Worm (Caenorhabditis elegans): Measurements from ENCODE around the gene T13F3.6.

The T13F3.6 gene

DNA sequence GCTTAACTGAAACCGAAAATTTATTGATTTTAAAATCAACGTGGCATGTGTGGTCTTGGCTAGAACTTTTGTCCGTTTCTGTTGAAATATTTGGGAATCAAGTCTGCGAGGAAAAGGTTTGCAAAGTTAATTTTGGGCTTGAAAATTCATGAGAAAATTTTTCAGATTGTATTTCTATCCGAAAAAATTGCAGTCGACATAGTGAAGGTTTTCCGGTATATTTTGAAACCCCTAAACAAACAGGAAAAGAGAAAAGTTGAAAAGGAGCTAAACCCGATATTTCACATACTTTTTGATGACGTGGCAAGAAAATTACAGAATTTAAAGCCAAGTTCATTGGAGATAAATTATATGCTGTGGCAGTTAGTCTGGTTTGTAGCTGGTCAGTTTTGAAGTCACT is 11.3 kb downstream of the T13F3.6 start, which contains the start of gene nhr-127:
nhr-127 (plus strand) TSS at position 301 of the 400 bp plus-strand sequence.
- TF ChIP-seq med-1 (GFP tag; optimal IDR thresholded peaks at IDR 0.05; ENCODE audit: insufficient read depth) (no peak), flt-1 (GFP tag; IDR thresholded peaks at IDR 0.05) (no peak), klf-2 (GFP tag; conservative IDR thresholded peaks at IDR 0.05) (no peak), ztf-29 (GFP tag; IDR thresholded peaks at IDR 0.05) (no peak), T22C8.4 (GFP tag; IDR thresholded peaks at IDR 0.05) (no peak), ref-1 (GFP tag; conservative IDR thresholded peaks at IDR 0.05) (no peak), ztf-23 (GFP tag; IDR thresholded peaks at IDR 0.05) (no peak), cog-1 (tag; optimal IDR thresholded peaks at IDR 0.05) (no peak), tab-1 (GFP tag; IDR thresholded peaks at IDR 0.05) (no peak)

DNA sequence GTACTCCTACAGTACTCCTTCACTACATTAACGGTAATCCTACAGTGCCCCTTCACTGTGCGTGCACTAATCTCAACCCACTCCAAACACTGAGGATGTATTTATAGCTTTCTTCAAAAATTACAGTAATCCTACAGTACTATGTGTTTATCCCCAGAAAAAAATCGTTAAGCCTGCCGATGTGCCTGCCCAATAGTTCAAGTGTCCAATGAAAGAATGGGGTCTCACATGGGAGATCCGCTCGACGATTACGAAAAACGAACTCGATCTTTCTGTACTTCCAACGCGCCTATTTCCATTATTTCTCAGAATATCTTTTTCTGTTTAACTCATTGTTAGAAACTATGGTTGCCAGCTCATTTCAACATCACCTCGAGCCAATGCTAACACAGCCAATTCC is 12.9 kb downstream of the T13F3.6 start, which contains the start of gene nhr-218:
nhr-218 (plus strand) TSS at position 301 of the 400 bp plus-strand sequence.
- no peak for TF ChIP-seq klf-2 (GFP tag; conservative IDR thresholded peaks at IDR 0.05)
- TF ChIP-seq T22C8.4 (GFP tag; IDR thresholded peaks at IDR 0.05): no peak
- no peak for TF ChIP-seq flt-1 (GFP tag; IDR thresholded peaks at IDR 0.05)
- no peak for TF ChIP-seq ztf-29 (GFP tag; IDR thresholded peaks at IDR 0.05)
- TF ChIP-seq ref-1 (GFP tag; conservative IDR thresholded peaks at IDR 0.05): no peak
- TF ChIP-seq cog-1 (tag; optimal IDR thresholded peaks at IDR 0.05): no peak
- no peak for TF ChIP-seq med-1 (GFP tag; optimal IDR thresholded peaks at IDR 0.05; ENCODE audit: insufficient read depth)
- TF ChIP-seq tab-1 (GFP tag; IDR thresholded peaks at IDR 0.05): no peak
- no peak for TF ChIP-seq ztf-23 (GFP tag; IDR thresholded peaks at IDR 0.05)

DNA sequence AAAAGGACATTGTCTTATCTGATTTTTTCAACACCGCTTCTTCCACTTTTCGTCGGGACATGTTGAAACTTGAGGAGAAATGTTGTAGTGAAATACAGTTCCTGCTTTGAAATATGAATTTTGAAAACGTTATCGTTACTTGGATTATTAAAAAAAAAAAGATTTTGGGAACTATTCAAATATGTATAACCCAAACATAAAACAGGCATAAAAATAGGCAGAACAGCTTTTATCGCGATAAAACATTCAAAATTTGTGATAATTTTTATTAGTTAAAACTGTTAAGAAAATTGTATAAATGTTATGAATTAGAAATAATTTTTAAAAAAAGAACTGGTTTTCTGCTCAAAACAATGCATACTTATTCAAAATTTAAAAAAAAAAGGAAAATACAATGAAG is 14.6 kb downstream of the T13F3.6 start, which contains the start of gene bgnt-1.3:
bgnt-1.3 (minus strand) TSS at position 101 of the 400 bp plus-strand sequence.
- TF ChIP-seq cog-1 (tag; optimal IDR thresholded peaks at IDR 0.05) (no peak), ztf-29 (GFP tag; IDR thresholded peaks at IDR 0.05) (no peak), ztf-23 (GFP tag; IDR thresholded peaks at IDR 0.05) (no peak), klf-2 (GFP tag; conservative IDR thresholded peaks at IDR 0.05) (no peak), T22C8.4 (GFP tag; IDR thresholded peaks at IDR 0.05) (no peak), ref-1 (GFP tag; conservative IDR thresholded peaks at IDR 0.05) (no peak), tab-1 (GFP tag; IDR thresholded peaks at IDR 0.05) (no peak)

DNA sequence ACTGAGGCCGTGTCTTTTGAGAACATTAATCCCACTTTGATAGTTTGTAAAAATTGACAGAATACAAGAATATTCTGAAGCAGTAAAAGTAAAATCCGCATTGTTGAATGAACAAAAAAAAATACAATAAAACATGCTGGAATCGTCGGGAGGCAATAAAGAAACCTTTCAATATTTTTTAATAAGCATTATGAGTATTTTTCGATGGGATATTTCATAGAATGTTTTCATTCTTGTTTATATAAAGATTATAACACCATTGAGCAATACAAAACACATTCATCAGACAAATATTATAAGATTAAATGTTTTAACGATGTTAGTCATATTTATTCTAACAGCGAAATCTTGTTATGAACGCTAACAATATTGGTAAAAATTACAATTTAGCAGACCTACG is 17.3 kb downstream of the T13F3.6 start, which contains the start of gene gcy-20:
gcy-20 (minus strand) TSS at position 101 of the 400 bp plus-strand sequence.
- TF ChIP-seq klf-2 (GFP tag; conservative IDR thresholded peaks at IDR 0.05): no peak
- TF ChIP-seq ztf-29 (GFP tag; IDR thresholded peaks at IDR 0.05): no peak
- TF ChIP-seq cog-1 (tag; optimal IDR thresholded peaks at IDR 0.05): no peak
- no peak for TF ChIP-seq tab-1 (GFP tag; IDR thresholded peaks at IDR 0.05)
- TF ChIP-seq ztf-23 (GFP tag; IDR thresholded peaks at IDR 0.05): no peak
- TF ChIP-seq ref-1 (GFP tag; conservative IDR thresholded peaks at IDR 0.05): no peak
- TF ChIP-seq med-1 (GFP tag; optimal IDR thresholded peaks at IDR 0.05; ENCODE audit: insufficient read depth): no peak
- TF ChIP-seq T22C8.4 (GFP tag; IDR thresholded peaks at IDR 0.05): no peak
- no peak for TF ChIP-seq flt-1 (GFP tag; IDR thresholded peaks at IDR 0.05)

DNA sequence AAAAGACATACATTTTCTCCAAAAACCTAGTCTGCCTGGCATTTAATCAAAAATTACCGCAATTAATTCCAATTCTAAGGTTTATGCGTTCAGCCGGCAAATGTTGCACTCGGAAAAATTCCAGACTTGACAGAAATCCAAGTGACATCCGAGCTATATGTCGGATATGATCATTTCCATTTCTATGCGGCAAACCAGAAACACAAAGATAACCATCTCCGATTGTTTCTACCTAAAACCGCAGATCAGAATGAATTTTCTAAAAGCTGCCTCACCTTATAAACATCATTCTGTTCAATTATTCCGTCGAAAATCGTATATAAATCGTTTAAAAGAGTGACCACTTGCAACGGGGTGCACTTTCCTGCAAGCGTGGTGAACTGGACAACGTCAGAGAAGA is 21.9 kb downstream of the T13F3.6 start:
- TF ChIP-seq ztf-23 (GFP tag; IDR thresholded peaks at IDR 0.05) (no peak), flt-1 (GFP tag; IDR thresholded peaks at IDR 0.05) (no peak), ref-1 (GFP tag; conservative IDR thresholded peaks at IDR 0.05) (no peak), ztf-29 (GFP tag; IDR thresholded peaks at IDR 0.05) (no peak), T22C8.4 (GFP tag; IDR thresholded peaks at IDR 0.05) (no peak), tab-1 (GFP tag; IDR thresholded peaks at IDR 0.05) (no peak), cog-1 (tag; optimal IDR thresholded peaks at IDR 0.05) (no peak), med-1 (GFP tag; optimal IDR thresholded peaks at IDR 0.05; ENCODE audit: insufficient read depth) (no peak), klf-2 (GFP tag; conservative IDR thresholded peaks at IDR 0.05) (no peak)

DNA sequence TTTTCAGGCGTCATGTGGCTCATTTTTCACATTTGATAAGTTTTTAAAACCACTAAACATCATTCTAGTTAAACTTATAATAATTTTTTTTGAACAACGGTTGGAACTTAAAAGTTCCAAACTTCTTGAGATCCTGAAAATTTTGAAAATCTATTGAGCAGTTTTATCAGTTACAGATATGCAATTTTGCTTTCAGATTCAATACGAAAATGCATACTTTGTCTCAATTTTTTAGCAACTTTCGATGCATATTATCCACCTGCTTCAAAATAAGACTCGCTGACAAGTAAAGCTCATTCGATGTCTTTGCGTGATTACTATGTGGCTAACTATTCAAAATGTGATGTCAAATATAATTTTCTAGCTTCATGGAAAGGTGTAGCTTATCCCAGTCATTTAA is 24.4 kb downstream of the T13F3.6 start, which contains the start of gene srh-95:
srh-95 (plus strand) TSS at position 301 of the 400 bp plus-strand sequence.
- no peak for TF ChIP-seq ztf-29 (GFP tag; IDR thresholded peaks at IDR 0.05)
- TF ChIP-seq cog-1 (tag; optimal IDR thresholded peaks at IDR 0.05): no peak
- TF ChIP-seq T22C8.4 (GFP tag; IDR thresholded peaks at IDR 0.05): no peak
- TF ChIP-seq flt-1 (GFP tag; IDR thresholded peaks at IDR 0.05): no peak
- no peak for TF ChIP-seq ref-1 (GFP tag; conservative IDR thresholded peaks at IDR 0.05)
- no peak for TF ChIP-seq tab-1 (GFP tag; IDR thresholded peaks at IDR 0.05)
- no peak for TF ChIP-seq klf-2 (GFP tag; conservative IDR thresholded peaks at IDR 0.05)

DNA sequence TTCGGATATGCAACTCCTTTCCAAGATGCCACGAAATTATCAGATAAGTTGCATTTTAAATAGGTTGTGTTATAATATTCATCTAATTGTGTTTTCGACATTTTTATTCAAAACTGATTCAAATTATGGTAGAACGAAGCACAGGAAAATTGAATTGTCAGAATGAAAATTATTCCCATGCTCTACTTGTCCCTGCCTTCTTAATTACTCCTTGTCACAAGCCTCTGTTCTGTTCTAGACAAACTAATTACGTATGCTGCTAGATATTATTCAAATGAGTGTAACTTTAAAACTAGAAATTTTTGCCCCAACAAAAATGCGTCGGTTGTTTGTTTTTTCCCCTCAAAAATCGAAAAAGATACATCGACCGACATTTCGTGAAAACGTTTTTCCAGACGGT is 26.9 kb downstream of the T13F3.6 start, which contains the start of gene srh-104:
srh-104 (minus strand) TSS at position 101 of the 400 bp plus-strand sequence.
- TF ChIP-seq ztf-29 (GFP tag; IDR thresholded peaks at IDR 0.05) (no peak), med-1 (GFP tag; optimal IDR thresholded peaks at IDR 0.05; ENCODE audit: insufficient read depth) (no peak), T22C8.4 (GFP tag; IDR thresholded peaks at IDR 0.05) (no peak), tab-1 (GFP tag; IDR thresholded peaks at IDR 0.05) (no peak), cog-1 (tag; optimal IDR thresholded peaks at IDR 0.05) (no peak), flt-1 (GFP tag; IDR thresholded peaks at IDR 0.05) (no peak), klf-2 (GFP tag; conservative IDR thresholded peaks at IDR 0.05) (no peak)

DNA sequence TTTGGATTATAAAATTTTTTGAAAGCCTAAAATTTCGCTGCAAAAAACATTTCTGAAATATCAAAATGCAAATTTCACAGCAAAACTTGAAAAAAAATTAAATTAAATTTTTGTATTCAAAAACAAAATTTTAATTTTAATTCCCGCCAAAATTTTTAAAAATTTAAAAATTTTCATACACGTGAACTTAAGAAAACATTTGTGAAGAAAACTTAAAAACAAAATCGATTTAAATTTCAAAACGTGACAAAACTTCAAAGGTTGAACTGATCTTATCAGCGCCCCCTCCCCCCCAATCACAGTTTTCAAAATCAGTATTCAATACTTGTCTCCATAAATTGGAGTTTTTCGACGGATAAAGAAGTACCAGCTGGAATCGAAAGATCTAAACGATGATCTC is 33.8 kb downstream of the T13F3.6 start, which contains the start of gene F21H7.5:
F21H7.5 (plus strand) TSS at position 301 of the 400 bp plus-strand sequence.
- no peak for TF ChIP-seq klf-2 (GFP tag; conservative IDR thresholded peaks at IDR 0.05)
- no peak for TF ChIP-seq cog-1 (tag; optimal IDR thresholded peaks at IDR 0.05)
- no peak for TF ChIP-seq ztf-29 (GFP tag; IDR thresholded peaks at IDR 0.05)
- no peak for TF ChIP-seq flt-1 (GFP tag; IDR thresholded peaks at IDR 0.05)
- no peak for TF ChIP-seq med-1 (GFP tag; optimal IDR thresholded peaks at IDR 0.05; ENCODE audit: insufficient read depth)
- TF ChIP-seq ref-1 (GFP tag; conservative IDR thresholded peaks at IDR 0.05): no peak
- TF ChIP-seq T22C8.4 (GFP tag; IDR thresholded peaks at IDR 0.05): no peak
- TF ChIP-seq tab-1 (GFP tag; IDR thresholded peaks at IDR 0.05): no peak

DNA sequence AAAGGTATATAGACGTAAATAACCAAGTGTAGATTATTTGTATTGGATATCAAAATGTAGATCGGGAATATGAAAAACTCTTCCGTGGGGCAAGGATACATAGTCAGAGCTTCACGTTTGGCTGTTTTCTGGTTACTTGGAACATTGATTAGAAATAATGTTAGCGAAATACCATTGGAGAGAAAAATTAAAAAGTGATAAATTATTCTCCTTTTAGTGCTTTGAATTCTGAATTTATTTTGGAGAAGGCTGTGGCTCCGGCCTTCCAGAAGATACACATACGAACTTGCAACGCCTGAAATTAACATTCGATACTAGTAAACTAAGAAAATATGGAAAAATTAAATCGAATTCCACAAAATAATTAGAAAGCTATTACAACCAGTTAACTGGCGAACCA is 35.4 kb downstream of the T13F3.6 start, which contains the start of gene srh-98:
srh-98 (minus strand) TSS at position 101 of the 400 bp plus-strand sequence.
- TF ChIP-seq tab-1 (GFP tag; IDR thresholded peaks at IDR 0.05): no peak
- no peak for TF ChIP-seq cog-1 (tag; optimal IDR thresholded peaks at IDR 0.05)
- no peak for TF ChIP-seq ref-1 (GFP tag; conservative IDR thresholded peaks at IDR 0.05)
- TF ChIP-seq med-1 (GFP tag; optimal IDR thresholded peaks at IDR 0.05; ENCODE audit: insufficient read depth): no peak
- no peak for TF ChIP-seq flt-1 (GFP tag; IDR thresholded peaks at IDR 0.05)
- no peak for TF ChIP-seq T22C8.4 (GFP tag; IDR thresholded peaks at IDR 0.05)
- TF ChIP-seq ztf-29 (GFP tag; IDR thresholded peaks at IDR 0.05): no peak
- no peak for TF ChIP-seq klf-2 (GFP tag; conservative IDR thresholded peaks at IDR 0.05)
- no peak for TF ChIP-seq ztf-23 (GFP tag; IDR thresholded peaks at IDR 0.05)
